Fruit fly (Drosophila melanogaster): ENCODE results near the gene Tdh.

Gene Tdh

DNA sequence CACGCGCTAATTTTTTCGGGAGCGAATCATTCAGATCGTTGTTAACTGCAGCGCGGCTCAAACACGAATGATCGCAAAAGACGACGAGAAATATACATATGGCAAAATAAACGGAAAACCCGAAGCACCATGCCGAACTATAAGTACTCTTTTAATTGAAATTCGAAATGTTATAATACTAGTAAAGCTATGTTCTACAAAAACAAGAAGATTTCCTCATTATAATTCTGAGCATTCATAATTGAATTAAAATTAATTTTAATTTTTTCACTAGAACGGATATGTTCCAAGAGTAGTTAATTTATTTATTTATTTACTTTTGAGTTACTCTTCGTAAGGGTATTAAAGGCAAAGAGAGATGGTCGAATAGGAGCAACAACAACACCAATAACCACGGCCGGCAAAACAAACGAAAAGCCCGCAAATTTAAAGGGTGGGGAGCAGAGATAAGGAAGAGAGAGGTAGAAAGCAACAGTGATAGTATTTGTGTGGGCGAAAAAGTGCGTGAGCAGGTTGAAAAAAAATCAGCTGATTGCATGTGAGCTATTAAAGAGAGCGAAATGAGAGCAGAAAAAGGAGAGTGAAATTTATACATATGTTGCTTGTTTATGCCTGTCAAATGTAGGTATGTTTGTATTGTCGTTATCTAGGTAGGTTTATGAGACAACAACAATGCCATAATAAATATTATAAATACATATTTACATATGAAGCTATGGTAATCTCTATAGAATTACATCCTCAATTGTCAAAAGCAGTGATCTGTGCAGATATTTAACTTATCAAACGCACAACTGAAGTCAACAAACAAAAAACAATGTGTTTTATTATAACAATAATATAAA, 26.9 kb downstream of the Tdh start (continued):
- TF ChIP-seq PHDP (tag; optimal IDR thresholded peaks at IDR 0.05) (peak; percentile 85), CG8924 (tag; optimal IDR thresholded peaks at IDR 0.05) (peak; percentile 84), Dip3 (GFP tag; optimal IDR thresholded peaks at IDR 0.05) (peak; percentile 67), sr (GFP tag; IDR thresholded peaks at IDR 0.05) (peak; percentile 96), CG15514 (GFP tag; optimal IDR thresholded peaks at IDR 0.05) (peak; percentile 56), Opbp (GFP tag; IDR thresholded peaks at IDR 0.05; ENCODE audit: partially characterized antibody) (no peak), br (optimal IDR thresholded peaks at IDR 0.05) (no peak), Abd-B (GFP tag; optimal IDR thresholded peaks at IDR 0.05) (peak; percentile 46), Bdp1 (GFP tag; optimal IDR thresholded peaks at IDR 0.05) (peak; percentile 22), dmrt11E (tag; optimal IDR thresholded peaks at IDR 0.05) (no peak), CG13287 (GFP tag; IDR thresholded peaks at IDR 0.05; ENCODE audit: partially characterized antibody) (peak; percentile 21; the same call in 1 of the 2 replicates), CG10209 (GFP tag; optimal IDR thresholded peaks at IDR 0.05) (peak; percentile 56), CG12391 (tag; optimal IDR thresholded peaks at IDR 0.05) (peak; percentile 77), lilli (GFP tag; optimal IDR thresholded peaks at IDR 0.05) (peak; percentile 80), CG6813 (GFP tag; optimal IDR thresholded peaks at IDR 0.05) (peak; percentile 57), her (GFP tag; optimal IDR thresholded peaks at IDR 0.05) (peak; percentile 32), CG32767 (GFP tag; IDR thresholded peaks at IDR 0.05) (peak; percentile 52; the same call in 1 of the 2 replicates), CG4707 (GFP tag; optimal IDR thresholded peaks at IDR 0.05) (no peak), cg (GFP tag; optimal IDR thresholded peaks at IDR 0.05) (peak; percentile 29), Gug (GFP tag; IDR thresholded peaks at IDR 0.05) (no peak), Awh (GFP tag; IDR thresholded peaks at IDR 0.05) (peak; percentile 56), CG17359 (tag; optimal IDR thresholded peaks at IDR 0.05) (peak; percentile 76), Dll (GFP tag; IDR thresholded peaks at IDR 0.05; ENCODE audit: partially characterized antibody) (peak; percentile 55; the same call in 1 of the 4 replicates), Ada2b (GFP tag; IDR thresholded peaks at IDR 0.05) (peak; percentile 80), Atf3 (GFP tag; optimal IDR thresholded peaks at IDR 0.05) (no peak), sug (tag; optimal IDR thresholded peaks at IDR 0.05) (peak; percentile 49), Atf6 (GFP tag; IDR thresholded peaks at IDR 0.05) (peak; percentile 88), Dfd (GFP tag; optimal IDR thresholded peaks at IDR 0.05) (no peak), CG1832 (GFP tag; optimal IDR thresholded peaks at IDR 0.05) (no peak), CG6683 (GFP tag; optimal IDR thresholded peaks at IDR 0.05) (peak; percentile 37), Rx (GFP tag; IDR thresholded peaks at IDR 0.05) (no peak), MESR4 (GFP tag; optimal IDR thresholded peaks at IDR 0.05) (no peak), CG14050 (GFP tag; IDR thresholded peaks at IDR 0.05) (peak; percentile 67), CG14667 (GFP tag; IDR thresholded peaks at IDR 0.05) (no peak; the same call in 1 of the 2 replicates), sima (GFP tag; optimal IDR thresholded peaks at IDR 0.05) (no peak), CG2199 (GFP tag; IDR thresholded peaks at IDR 0.05) (no peak), CG31224 (GFP tag; IDR thresholded peaks at IDR 0.05) (peak; percentile 77), ATbp (GFP tag; optimal IDR thresholded peaks at IDR 0.05) (peak; percentile 55), cas (GFP tag; IDR thresholded peaks at IDR 0.05) (no peak; the same call in 1 of the 2 replicates), CG15073 (GFP tag; optimal IDR thresholded peaks at IDR 0.05) (no peak), tx (GFP tag; optimal IDR thresholded peaks at IDR 0.05) (no peak), zen2 (GFP tag; IDR thresholded peaks at IDR 0.05; ENCODE audit: partially characterized antibody) (no peak), amos (GFP tag; IDR thresholded peaks at IDR 0.05; ENCODE audit: partially characterized antibody) (no peak), CG10959 (GFP tag; IDR thresholded peaks at IDR 0.05) (no peak), NK7.1 (GFP tag; optimal IDR thresholded peaks at IDR 0.05) (no peak), ab (GFP tag; optimal IDR thresholded peaks at IDR 0.05) (no peak), Chrac-16 (GFP tag; optimal IDR thresholded peaks at IDR 0.05) (peak; percentile 70), slp2 (GFP tag; optimal IDR thresholded peaks at IDR 0.05) (peak; percentile 28), Camta (GFP tag; optimal IDR thresholded peaks at IDR 0.05) (peak; percentile 43)
